Worm (Caenorhabditis elegans) whole organism, midembryonic: Measurements from ENCODE around the gene Y47D7A.7.

Experiments used
- med-1 ChIP-seq: sonication (generic microtip); optimal IDR thresholded peaks from 2 replicates; lab custom pipeline; 2017; ENCODE audit warnings: missing genetic modification characterization, mild to moderate bottlenecking, missing compliant biosample characterization, antibody characterized with exemption, missing genetic modification reagents; ENCODE audit not compliant: insufficient read depth
- ztf-29 ChIP-seq: fragments of 200-800 bp; sonication (Bioruptor generic); IDR thresholded peaks from 2 replicates; pipeline ENCODE4 v1.3.6; 2022; ENCODE audit warnings: missing genetic modification reagents, missing genetic modification characterization, missing compliant biosample characterization

ce11 chrV:4398884-4399283 lies 20.8 kb downstream of the Y47D7A.7 start:
- TF ChIP-seq med-1 (GFP tag; lab: Kevin White, UChicago) (no peak), ztf-29 (GFP tag; lab: Robert Waterston, UW) (no peak)
